Worm (Caenorhabditis elegans) whole organism, L4/young adult: ENCODE data around the gene hphd-1.
"Not testable (repeated sequence)": the region's sequence is repeated elsewhere in the genome, so short reads cannot be mapped to it uniquely, and the experiment has no call there.

Experiments
- W03F9.2 ChIP-seq: fragments of 150-350 bp; optimal IDR thresholded peaks from 2 replicates; lab custom pipeline; 2014; ENCODE audit warnings: missing biosample characterization, missing genetic modification characterization
- dao-5 ChIP-seq: sonication (generic microtip); optimal IDR thresholded peaks from 2 replicates; lab custom pipeline; 2016; ENCODE audit warnings: missing genotype, missing genetic modification characterization, moderate library complexity, missing compliant biosample characterization
- him-1 ChIP-seq: sonication (generic microtip); optimal IDR thresholded peaks from 2 replicates; lab custom pipeline; 2016; ENCODE audit warnings: missing genotype, missing genetic modification reagents, missing genetic modification characterization, missing compliant biosample characterization

hphd-1 gene

DNA sequence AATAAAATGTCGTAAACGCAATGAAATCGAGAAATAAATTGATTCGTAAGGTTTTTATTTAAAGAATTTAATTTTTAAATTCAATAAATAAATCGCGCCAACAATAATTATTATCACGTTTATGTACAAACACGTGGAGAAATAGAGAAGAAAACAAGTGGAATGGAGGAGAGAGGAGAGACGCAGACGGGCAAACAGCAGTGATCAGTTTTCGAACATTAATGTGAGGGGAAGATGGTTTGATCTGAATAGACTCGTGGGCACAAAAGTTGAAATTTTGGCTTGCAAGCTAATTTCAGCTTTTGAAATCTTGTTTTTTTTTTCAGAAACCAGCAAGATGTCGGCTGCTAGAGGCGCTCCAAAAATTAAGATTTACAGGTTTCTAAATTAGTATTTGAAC, at the start of gene hphd-1:
hphd-1 (minus strand) TSS at position 323 of the 400 bp plus-strand sequence.
- TF ChIP-seq dao-5 (tag; lab: Kevin White, UChicago) (no peak), him-1 (no peak), W03F9.2 (no peak)

DNA sequence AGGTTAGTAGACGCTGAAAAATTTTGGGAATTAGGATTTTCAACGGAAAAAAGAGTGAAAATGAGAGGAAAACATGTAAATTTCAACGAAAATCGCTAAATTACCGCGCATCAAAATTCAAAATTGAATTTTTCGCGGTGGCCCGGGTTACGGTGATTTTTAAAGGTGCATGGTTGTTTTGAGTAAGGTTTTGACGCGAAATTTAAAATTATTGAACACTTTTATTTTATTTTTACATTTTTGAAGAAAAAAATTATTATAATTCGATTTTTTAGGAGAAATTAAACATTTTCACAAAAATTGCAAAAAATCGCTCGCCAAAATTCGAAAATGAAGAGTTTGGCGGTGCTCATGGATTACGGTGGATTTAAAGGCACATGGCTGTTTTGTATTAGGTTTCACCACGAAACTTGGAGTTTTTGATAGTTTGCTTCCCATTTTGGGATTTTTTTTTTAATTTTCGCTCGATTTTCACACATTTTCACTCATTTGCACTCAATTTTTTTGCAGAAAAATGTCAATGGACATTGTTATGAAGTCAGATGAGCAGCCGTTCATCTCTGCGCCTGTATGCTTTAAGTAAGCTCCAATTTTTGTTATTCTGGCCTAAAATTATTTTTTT, 47.2 kb upstream of the hphd-1 start, which contains the start of gene puf-6:
puf-6 (minus strand) TSS at position 13 of the 622 bp plus-strand sequence.
- TF ChIP-seq dao-5 (tag; lab: Kevin White, UChicago); W03F9.2; him-1: not testable (repeated sequence)

DNA sequence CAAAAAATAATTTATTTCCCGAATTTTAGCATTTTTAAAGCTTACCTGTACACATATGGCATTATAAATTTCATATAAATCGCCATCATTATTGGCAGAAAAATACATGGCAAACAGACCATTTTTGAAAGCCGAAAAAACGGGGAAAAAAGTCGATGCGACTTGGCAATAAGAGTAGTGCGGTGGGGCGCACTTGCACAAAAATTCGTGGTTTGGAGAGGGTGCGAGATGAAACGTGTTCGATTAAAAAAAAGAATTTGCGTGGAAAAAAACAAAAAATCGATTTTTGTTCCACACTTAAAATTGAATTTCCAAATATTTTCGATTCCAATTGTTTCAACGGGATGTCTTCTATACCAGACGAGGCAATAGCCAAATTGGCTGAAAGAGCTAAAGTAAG, 40.3 kb upstream of the hphd-1 start, which contains the start of gene F18A11.3:
F18A11.3 (minus strand) TSS at position 125 of the 400 bp plus-strand sequence.
- no peak for TF ChIP-seq dao-5 (tag; lab: Kevin White, UChicago)
- no peak for TF ChIP-seq W03F9.2
- TF ChIP-seq him-1 = no peak

DNA sequence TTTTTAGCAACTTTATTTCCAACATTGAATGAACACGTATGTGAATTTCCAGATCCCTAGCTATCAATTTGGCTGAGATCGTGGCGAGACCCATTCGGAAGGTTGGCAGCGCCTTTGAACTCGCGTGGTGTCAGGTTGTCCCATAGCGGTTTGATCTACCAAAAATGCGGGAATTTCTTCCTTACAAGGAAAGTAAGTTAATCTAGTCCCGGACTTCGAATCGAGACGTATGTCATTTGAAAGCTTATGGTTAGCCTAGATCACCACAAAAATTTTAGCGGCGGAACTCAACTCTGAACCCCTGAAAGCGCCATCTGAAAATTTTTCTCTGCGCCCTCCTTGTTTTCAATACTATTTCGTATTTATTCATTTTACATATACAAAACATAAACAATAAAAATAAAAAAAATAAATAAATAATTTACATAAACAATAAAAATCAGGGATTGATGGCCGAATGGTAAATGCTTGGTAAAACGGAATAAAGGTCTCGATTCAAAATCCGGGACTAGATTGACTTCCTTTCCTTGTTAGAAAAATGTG, 35.3 kb upstream of the hphd-1 start, which contains the start of gene F18A11.2:
F18A11.2 (plus strand) TSS at position 51 of the 543 bp plus-strand sequence.
- TF ChIP-seq W03F9.2; dao-5 (tag; lab: Kevin White, UChicago); him-1: not testable (repeated sequence)

DNA sequence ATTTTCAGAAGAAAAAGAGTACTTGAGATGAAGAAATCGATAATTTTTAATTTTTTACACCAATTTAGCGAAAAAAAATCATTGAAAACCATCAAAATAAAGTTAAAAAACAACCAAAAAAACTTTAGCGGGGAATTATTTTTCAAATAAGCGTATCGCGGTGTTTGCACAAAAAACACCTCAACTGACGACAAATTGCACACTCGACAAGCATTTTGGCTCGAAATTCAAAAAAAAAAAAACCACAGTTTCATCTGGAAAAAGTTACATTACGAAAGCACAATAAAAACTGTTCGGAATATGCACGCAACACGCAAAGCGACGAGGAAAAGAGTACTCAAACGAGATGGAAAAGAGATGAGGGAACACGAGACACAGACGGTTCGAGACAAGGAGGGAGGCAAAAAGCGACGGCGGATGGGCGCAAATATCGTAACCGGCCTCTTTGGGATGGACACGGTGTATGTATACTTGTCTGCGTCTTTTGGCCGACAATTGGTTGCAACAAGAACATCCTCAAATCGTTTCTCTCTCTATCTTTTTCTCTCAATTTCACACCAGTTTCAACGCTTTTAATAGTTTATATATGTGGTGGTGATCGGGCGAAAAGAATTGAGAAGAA, 34.3 kb upstream of the hphd-1 start:
- TF ChIP-seq him-1 = no peak
- TF ChIP-seq W03F9.2 = peak; percentile 2

DNA sequence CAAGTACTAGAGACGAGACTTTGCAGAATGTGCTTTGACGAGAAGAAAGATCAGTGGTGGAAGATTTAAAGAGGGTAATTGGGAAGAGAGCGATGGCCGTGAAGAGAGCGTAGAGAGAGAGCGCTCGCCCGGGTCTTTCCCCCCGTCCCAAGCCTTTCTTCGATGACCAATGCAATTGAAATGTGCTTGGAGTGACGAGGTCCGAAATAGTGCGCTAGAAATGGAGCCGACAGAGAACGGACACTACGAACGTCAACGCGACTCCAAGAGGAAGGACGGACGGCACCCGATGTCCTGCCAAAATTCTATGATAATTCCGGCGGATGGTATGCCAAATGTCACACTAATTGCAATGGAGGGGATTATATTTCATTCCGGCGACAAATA, 33.7 kb upstream of the hphd-1 start:
- TF ChIP-seq dao-5 (tag; lab: Kevin White, UChicago) = no peak

DNA sequence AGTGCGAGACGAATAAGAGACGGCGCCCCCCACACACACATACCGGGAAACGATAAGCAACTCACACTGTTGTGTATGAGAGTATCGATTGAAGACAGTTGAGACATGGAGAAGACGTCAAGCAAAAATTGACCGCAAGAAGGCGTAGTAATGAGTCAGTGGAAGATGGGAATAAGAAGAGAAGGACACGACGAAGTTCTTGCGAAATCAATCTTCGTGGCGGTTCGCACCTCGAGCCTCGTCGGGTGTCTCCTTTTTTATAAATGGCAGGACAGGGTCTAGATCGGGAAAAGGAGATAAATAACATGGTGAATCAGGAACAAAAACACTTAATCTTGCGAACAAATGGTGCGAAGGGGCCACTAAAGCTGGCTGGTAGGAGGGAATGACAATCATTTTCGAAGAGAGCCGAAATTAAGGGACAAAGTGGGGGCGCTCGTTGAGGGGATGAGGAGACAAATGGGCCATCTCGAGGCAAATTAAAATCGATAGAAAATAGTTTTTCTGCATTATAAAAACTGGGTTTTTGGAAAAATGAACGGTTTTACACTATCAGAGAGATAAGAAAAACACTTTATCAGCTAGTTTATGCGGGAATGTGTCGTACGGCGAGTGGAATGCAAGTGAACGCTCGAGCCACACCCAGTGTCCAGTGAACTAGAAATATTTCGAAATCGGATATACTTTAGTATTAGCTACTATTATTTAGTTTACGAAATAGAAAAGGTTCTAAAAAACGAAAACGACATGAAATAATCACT, 33.1 kb upstream of the hphd-1 start:
- TF ChIP-seq W03F9.2 = no peak
- no peak for TF ChIP-seq dao-5 (tag; lab: Kevin White, UChicago)
- no peak for TF ChIP-seq him-1

DNA sequence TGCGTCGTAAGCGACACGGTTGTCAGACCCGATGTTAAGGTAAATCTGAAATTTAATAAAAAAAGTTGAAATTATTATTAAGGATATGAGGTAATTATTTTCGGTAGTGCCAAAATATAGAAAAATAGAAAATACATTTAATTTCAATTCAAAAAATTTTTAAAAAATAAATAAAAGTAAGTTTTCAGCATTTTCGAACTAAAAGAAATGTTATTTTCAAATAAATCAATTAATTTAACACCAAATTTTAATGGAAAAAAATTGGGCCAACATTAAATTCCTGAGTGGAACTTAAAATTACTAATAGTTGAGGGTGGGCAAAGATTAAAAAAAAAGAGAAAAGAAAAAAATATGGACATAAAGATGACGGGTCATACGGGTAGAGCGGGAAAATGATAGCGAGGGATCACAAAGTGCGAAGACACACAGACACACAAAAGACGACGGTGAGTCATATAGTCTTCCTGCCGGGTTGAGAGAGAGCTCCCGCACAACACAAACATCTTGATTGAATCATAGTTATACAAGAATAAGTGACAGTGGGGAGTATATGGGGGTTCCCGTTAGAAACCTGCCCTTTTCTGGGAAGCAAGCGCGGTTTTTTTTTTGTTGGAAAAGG, 29.5 kb upstream of the hphd-1 start, which contains the start of gene max-2:
max-2 (minus strand) TSS at position 51 of the 619 bp plus-strand sequence.
- TF ChIP-seq him-1 (no peak), dao-5 (tag; lab: Kevin White, UChicago) (no peak), W03F9.2 (no peak)

DNA sequence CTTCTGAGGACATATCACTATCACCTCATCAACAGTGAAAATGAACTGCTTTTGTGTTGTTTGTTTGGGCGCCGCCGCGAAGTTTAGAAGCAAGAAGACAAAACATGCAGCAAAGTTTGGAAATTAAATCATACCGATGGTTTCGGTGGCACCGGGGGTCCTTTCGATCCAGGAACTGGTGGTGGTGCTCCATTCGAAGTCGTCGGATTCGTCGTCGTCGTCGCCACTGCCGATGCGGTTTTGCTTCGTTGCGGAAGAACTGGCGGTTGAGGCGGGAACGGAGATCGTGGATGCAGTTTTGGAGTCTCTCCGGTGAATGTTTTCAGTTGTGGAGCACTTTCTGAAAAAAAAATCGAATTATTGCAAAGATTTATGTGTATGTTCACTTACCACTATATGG, 27.1 kb upstream of the hphd-1 start:
- no peak for TF ChIP-seq him-1
- no peak for TF ChIP-seq W03F9.2
- TF ChIP-seq dao-5 (tag; lab: Kevin White, UChicago) = no peak

DNA sequence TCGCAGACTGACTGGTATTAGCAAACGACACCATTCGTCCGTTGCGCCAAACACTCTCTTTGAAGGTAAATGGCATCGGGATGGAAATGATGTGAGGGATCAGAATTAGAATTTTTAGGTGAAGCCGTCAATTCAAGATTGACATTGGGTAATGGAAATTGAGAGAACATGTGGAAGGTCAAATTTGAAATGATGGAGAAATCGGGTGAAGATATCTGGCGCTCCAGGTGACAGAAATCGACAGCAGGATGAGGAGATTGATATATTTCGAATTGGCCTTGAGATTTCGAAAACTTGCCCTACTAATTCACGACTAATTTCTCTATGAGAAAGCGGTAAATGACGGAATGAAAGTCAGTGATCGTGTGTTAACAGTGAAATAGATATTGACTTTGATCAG, 26.2 kb upstream of the hphd-1 start:
- TF ChIP-seq him-1 (no peak), dao-5 (tag; lab: Kevin White, UChicago) (no peak), W03F9.2 (no peak)

DNA sequence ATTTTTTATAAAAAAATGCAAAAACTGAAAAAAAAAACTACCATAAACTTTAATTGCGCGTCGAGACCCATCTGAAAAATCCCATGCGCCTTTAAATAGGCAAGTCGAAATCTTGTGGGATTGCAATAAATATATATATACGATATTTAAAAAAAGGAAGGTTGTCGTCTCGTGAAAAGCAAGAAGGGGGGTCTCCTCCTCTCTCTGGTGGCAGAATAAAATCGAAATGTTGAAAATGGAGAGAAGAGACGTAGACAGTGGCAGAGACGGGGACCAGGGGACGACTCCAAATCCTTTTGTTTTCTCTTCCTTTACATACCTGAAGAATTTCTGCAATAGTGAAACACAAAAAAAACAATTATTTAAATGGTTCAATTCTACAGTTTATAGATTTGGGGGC, 17.6 kb upstream of the hphd-1 start, which contains the start of gene F18A11.5:
F18A11.5 (minus strand) TSS at position 321 of the 400 bp plus-strand sequence.
- TF ChIP-seq dao-5 (tag; lab: Kevin White, UChicago) (no peak), him-1 (no peak), W03F9.2 (no peak)

DNA sequence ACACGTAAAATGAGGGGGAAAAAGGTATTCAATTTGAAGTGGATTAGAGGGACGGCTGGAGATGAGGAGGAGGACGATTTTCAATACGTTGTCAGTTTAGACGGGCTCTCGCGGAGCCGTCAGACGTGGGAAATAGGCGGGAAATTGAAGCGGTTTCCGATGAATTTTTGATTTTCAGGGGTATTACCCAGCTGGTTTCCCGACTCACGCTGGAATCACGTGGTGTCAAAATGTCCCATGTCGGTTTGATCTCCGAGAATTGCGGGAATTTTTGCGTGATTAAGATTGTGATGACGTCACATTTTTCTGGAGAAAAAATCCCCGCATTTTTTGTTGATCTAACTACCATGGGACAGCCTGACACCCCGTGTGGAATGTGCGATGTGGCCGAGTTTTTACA, 16.3 kb upstream of the hphd-1 start:
- TF ChIP-seq dao-5 (tag; lab: Kevin White, UChicago) (no peak), W03F9.2 (no peak), him-1 (no peak)

DNA sequence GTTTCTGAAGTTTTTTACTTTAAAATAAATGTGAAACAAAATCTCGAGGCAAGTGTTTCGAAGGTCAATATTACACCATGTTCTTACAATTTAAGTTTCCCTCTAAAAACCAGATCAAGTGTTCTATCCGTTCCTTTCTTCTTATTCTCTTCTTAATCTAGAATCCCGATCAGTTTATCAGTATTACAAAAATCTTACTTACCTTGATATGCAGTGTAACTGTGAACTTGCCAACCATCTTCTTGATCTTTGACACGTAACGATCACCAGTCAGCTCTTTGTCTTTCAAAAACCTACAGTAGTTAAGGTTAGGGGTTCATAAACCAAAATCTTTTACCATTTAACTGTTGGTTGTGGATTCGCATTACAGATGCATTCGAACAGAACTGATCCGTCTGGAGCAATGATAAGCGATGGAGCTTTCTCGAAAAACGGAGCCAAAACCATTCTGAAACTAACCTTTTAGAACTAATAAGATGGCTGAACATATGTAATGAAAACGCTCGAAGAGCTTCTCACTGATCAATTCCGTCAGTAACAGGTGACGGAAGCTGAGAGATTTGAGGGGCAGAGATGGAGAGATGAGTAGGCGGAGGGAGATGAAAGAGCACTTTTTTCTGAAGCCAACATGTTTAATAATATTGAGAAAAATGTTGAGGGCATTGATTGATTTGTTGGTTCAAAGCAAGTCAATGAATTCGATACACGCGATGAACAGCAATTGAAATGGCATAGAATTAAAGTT, 11.5 kb upstream of the hphd-1 start, which contains the start of gene oig-2:
oig-2 (minus strand) TSS at position 448 of the 745 bp plus-strand sequence.
- no peak for TF ChIP-seq dao-5 (tag; lab: Kevin White, UChicago)
